Fruit fly (Drosophila melanogaster): ENCODE data around the gene Cad86C.
A peak's percentile ranks its signal among the peaks of the same experiment; 100 is the strongest.

Gene Cad86C

dm6 chr3R:10875515-10876434 lies 48.9 kb downstream of the Cad86C start, which contains the start of gene Sodh2 (continued):
- TF ChIP-seq CG11695 (GFP tag; IDR thresholded peaks at IDR 0.05) (peak; percentile 70), Sox102F (GFP tag; optimal IDR thresholded peaks at IDR 0.05) (peak; percentile 69), CG33213 (GFP tag; optimal IDR thresholded peaks at IDR 0.05) (peak; percentile 53), bbx (GFP tag; IDR thresholded peaks at IDR 0.05; ENCODE audit: partially characterized antibody) (no peak), Ravus (GFP tag; IDR thresholded peaks at IDR 0.05) (no peak), ato (GFP tag; IDR thresholded peaks at IDR 0.05; ENCODE audit: partially characterized antibody) (no peak), CG9727 (GFP tag; optimal IDR thresholded peaks at IDR 0.05) (peak; percentile 77), CG3847 (GFP tag; IDR thresholded peaks at IDR 0.05) (peak; percentile 47), CG17186 (GFP tag; optimal IDR thresholded peaks at IDR 0.05) (no peak), ac (GFP tag; optimal IDR thresholded peaks at IDR 0.05) (peak; percentile 2), CG6791 (GFP tag; IDR thresholded peaks at IDR 0.05; ENCODE audit: partially characterized antibody) (no peak), CG1529 (GFP tag; optimal IDR thresholded peaks at IDR 0.05) (peak; percentile 66), Mrtf (GFP tag; IDR thresholded peaks at IDR 0.05) (peak; percentile 77), Fer2 (tag; optimal IDR thresholded peaks at IDR 0.05) (peak; percentile 31), Stat92E (GFP tag; optimal IDR thresholded peaks at IDR 0.05) (no peak), Doc3 (GFP tag; IDR thresholded peaks at IDR 0.05; ENCODE audit: partially characterized antibody) (no peak), pita (GFP tag; optimal IDR thresholded peaks at IDR 0.05) (no peak), Tbp (GFP tag; optimal IDR thresholded peaks at IDR 0.05) (no peak), otp (GFP tag; IDR thresholded peaks at IDR 0.05) (peak; percentile 37; the same call in 1 of the 3 replicates), CG10267 (tag; optimal IDR thresholded peaks at IDR 0.05) (peak; percentile 75), kay (GFP tag; optimal IDR thresholded peaks at IDR 0.05) (no peak), CG8281 (tag; optimal IDR thresholded peaks at IDR 0.05) (peak; percentile 27), chinmo (GFP tag; IDR thresholded peaks at IDR 0.05; ENCODE audit: partially characterized antibody) (peak; percentile 73; the same call in 1 of the 4 replicates), CG18599 (GFP tag; optimal IDR thresholded peaks at IDR 0.05) (peak; percentile 95), Fer3 (tag; optimal IDR thresholded peaks at IDR 0.05) (peak; percentile 81), emc (GFP tag; optimal IDR thresholded peaks at IDR 0.05) (no peak), hkb (optimal IDR thresholded peaks at IDR 0.05) (no peak), hkb (GFP tag; IDR thresholded peaks at IDR 0.05) (peak; percentile 76), Bdp1 (GFP tag; optimal IDR thresholded peaks at IDR 0.05) (peak; percentile 27), ci (GFP tag; IDR thresholded peaks at IDR 0.05) (peak; percentile 84), Hmx (GFP tag; optimal IDR thresholded peaks at IDR 0.05) (no peak), CG30403 (GFP tag; optimal IDR thresholded peaks at IDR 0.05) (peak; percentile 61), lab (GFP tag; optimal IDR thresholded peaks at IDR 0.05) (peak; percentile 95), CG2889 (GFP tag; IDR thresholded peaks at IDR 0.05) (peak; percentile 67; the same call in 2 of the 3 replicates), run (tag; optimal IDR thresholded peaks at IDR 0.05) (peak; percentile 64), CG3838 (GFP tag; optimal IDR thresholded peaks at IDR 0.05) (peak; percentile 33), CG9932 (GFP tag; IDR thresholded peaks at IDR 0.05) (peak; percentile 86), dan (GFP tag; IDR thresholded peaks at IDR 0.05) (no peak), sna (GFP tag; IDR thresholded peaks at IDR 0.05; ENCODE audit: partially characterized antibody) (no peak), kni (GFP tag; optimal IDR thresholded peaks at IDR 0.05) (peak; percentile 18), Dek (tag; optimal IDR thresholded peaks at IDR 0.05) (peak; percentile 79), CG6654 (GFP tag; optimal IDR thresholded peaks at IDR 0.05) (peak; percentile 10), ssp (GFP tag; IDR thresholded peaks at IDR 0.05) (0 out of 2 replicates have a peak, but pooled peaks have one; percentile 13), CG34422 (GFP tag; IDR thresholded peaks at IDR 0.05) (peak; percentile 87), HLH3B (GFP tag; IDR thresholded peaks at IDR 0.05) (peak; percentile 49; the same call in 1 of the 2 replicates), Atf6 (GFP tag; IDR thresholded peaks at IDR 0.05) (peak; percentile 78), Hey (tag; optimal IDR thresholded peaks at IDR 0.05) (peak; percentile 67), CG17912 (GFP tag; optimal IDR thresholded peaks at IDR 0.05) (peak; percentile 82)
